Worm (Caenorhabditis elegans) whole organism, L4 larva: ENCODE data around the gene T22B3.3.

Source experiments
- D1046.2 ChIP-seq: fragments of 200-800 bp; sonication (Bioruptor generic); IDR thresholded peaks from 2 replicates; pipeline ENCODE4 v1.3.6; 2022; ENCODE audit warnings: missing genetic modification characterization, missing compliant biosample characterization
- F10B5.3 ChIP-seq: sonication (generic microtip); optimal IDR thresholded peaks from 2 replicates; lab custom pipeline; 2016; ENCODE audit warnings: mild to moderate bottlenecking, missing genetic modification characterization, missing compliant biosample characterization
- F37D6.2 ChIP-seq: sonication (generic microtip); optimal IDR thresholded peaks from 2 replicates; lab custom pipeline; 2016; ENCODE audit warnings: mild to moderate bottlenecking, missing genetic modification characterization, missing compliant biosample characterization
- T20F7.1 ChIP-seq: fragments of 200-800 bp; sonication (Bioruptor generic); optimal IDR thresholded peaks from 2 replicates; lab custom pipeline; 2018; ENCODE audit warnings: mild to moderate bottlenecking, missing genetic modification characterization, missing compliant biosample characterization
- Y48G9A.11 ChIP-seq: fragments of 200-800 bp; sonication (Bioruptor generic); IDR thresholded peaks from 2 replicates; pipeline ENCODE4 v1.3.6; 2022; ENCODE audit warnings: missing genetic modification reagents, missing genetic modification characterization, missing compliant biosample characterization
- Y75B8A.6 ChIP-seq: fragments of 200-800 bp; sonication (Bioruptor generic); IDR thresholded peaks from 2 replicates; pipeline ENCODE4 v1.3.6; 2022; ENCODE audit warnings: missing genetic modification reagents, missing genetic modification characterization, missing compliant biosample characterization
- aha-1 ChIP-seq: fragments of 150-350 bp; peaks from one replicate; lab custom pipeline; 2014; ENCODE audit warnings: missing biosample characterization, missing genetic modification characterization
- aly-2 ChIP-seq: sonication (generic microtip); optimal IDR thresholded peaks from 2 replicates; lab custom pipeline; 2018; ENCODE audit warnings: missing biosample characterization, missing genetic modification characterization
- attf-4 ChIP-seq: sonication (generic microtip); optimal IDR thresholded peaks from 3 replicates; lab custom pipeline; 2017; ENCODE audit warnings: missing biosample characterization, missing genetic modification characterization
- ceh-20 ChIP-seq: fragments of 200-800 bp; sonication (Bioruptor generic); IDR thresholded peaks from 2 replicates; pipeline ENCODE4 v1.3.6; 2022; ENCODE audit warnings: missing genetic modification reagents, missing genetic modification characterization, missing compliant biosample characterization
- ceh-28 ChIP-seq: fragments of 150-350 bp; optimal IDR thresholded peaks from 2 replicates; lab custom pipeline; 2014; ENCODE audit warnings: missing biosample characterization, missing genetic modification reagents, missing genetic modification characterization
- ceh-44 ChIP-seq: fragments of 200-800 bp; sonication (Bioruptor generic); IDR thresholded peaks from 2 replicates; pipeline ENCODE4 v1.3.6; 2022; ENCODE audit warnings: missing genetic modification reagents, missing genetic modification characterization, missing compliant biosample characterization
- ceh-82 ChIP-seq: sonication (generic microtip); optimal IDR thresholded peaks from 2 replicates; lab custom pipeline; 2017; ENCODE audit warnings: missing biosample characterization, missing genetic modification characterization
- daf-16 ChIP-seq, 3 experiments: sonication (generic microtip); optimal IDR thresholded peaks; 2 replicates each; lab custom pipeline; 2016 to 2017; ENCODE audit warnings: missing genetic modification characterization in 3 of 3, missing genetic modification reagents in 3 of 3, mild to moderate bottlenecking in 2 of 3, missing compliant biosample characterization in 2 of 3, missing biosample characterization in 1 of 3, moderate library complexity in 1 of 3
- hif-1 ChIP-seq, 2 experiments: sonication (generic microtip); optimal IDR thresholded peaks; 2 replicates each; lab custom pipeline; 2016 to 2017; ENCODE audit warnings: missing compliant biosample characterization in 2 of 2, missing genetic modification characterization in 2 of 2, missing genetic modification reagents in 2 of 2, missing genotype in 2 of 2, mild to moderate bottlenecking in 1 of 2
- hlh-11 ChIP-seq: fragments of 200-800 bp; sonication (Bioruptor generic); optimal IDR thresholded peaks from 2 replicates; lab custom pipeline; 2018; ENCODE audit warnings: mild to moderate bottlenecking, missing genetic modification characterization, missing compliant biosample characterization
- hlh-30 ChIP-seq: sonication (generic microtip); optimal IDR thresholded peaks from 2 replicates; lab custom pipeline; 2017; ENCODE audit warnings: antibody characterized with exemption, mild to moderate bottlenecking, missing genetic modification characterization, missing compliant biosample characterization; ENCODE audit not compliant: insufficient read depth
- hmg-1.1 ChIP-seq: fragments of 200-800 bp; sonication (Bioruptor generic); IDR thresholded peaks from 2 replicates; pipeline ENCODE4 v1.3.6; 2022; ENCODE audit warnings: missing genetic modification reagents, missing genetic modification characterization, missing compliant biosample characterization
- lin-1 ChIP-seq: fragments of 200-800 bp; sonication (Bioruptor generic); IDR thresholded peaks from 2 replicates; pipeline ENCODE4 v1.3.6; 2022; ENCODE audit warnings: missing genetic modification reagents, missing genetic modification characterization, missing compliant biosample characterization
- lin-29 ChIP-seq: fragments of 200-800 bp; sonication (Bioruptor generic); IDR thresholded peaks from 2 replicates; pipeline ENCODE4 v1.3.6; 2022; ENCODE audit warnings: missing genetic modification reagents, missing genetic modification characterization, missing compliant biosample characterization
- lin-38 ChIP-seq: fragments of 200-800 bp; sonication (Bioruptor generic); IDR thresholded peaks from 2 replicates; pipeline ENCODE4 v1.3.6; 2022; ENCODE audit warnings: missing genetic modification reagents, missing genetic modification characterization, missing compliant biosample characterization
- lin-39 ChIP-seq: fragments of 150-350 bp; optimal IDR thresholded peaks from 2 replicates; lab custom pipeline; 2014; ENCODE audit warnings: missing biosample characterization, missing genetic modification reagents, missing genetic modification characterization
- lir-3 ChIP-seq: sonication (generic microtip); optimal IDR thresholded peaks from 2 replicates; lab custom pipeline; 2016; ENCODE audit warnings: mild to moderate bottlenecking, missing genetic modification characterization, missing compliant biosample characterization
- mdl-1 ChIP-seq, 2 experiments: fragments of 150-350 bp in 1 of 2; sonication (generic microtip) in 1 of 2; optimal IDR thresholded peaks; 2 replicates each; lab custom pipeline; 2014 to 2017; ENCODE audit warnings: missing biosample characterization in 2 of 2, missing genetic modification characterization in 2 of 2
- mxl-2 ChIP-seq: fragments of 200-800 bp; sonication (Bioruptor generic); conservative IDR thresholded peaks from 2 replicates; pipeline ENCODE4 v1.3.6; 2022; ENCODE audit warnings: missing genetic modification reagents, missing genetic modification characterization, missing compliant biosample characterization
- mxl-3 ChIP-seq: fragments of 200-800 bp; sonication (Bioruptor generic); optimal IDR thresholded peaks from 2 replicates; lab custom pipeline; 2018; ENCODE audit warnings: mild to moderate bottlenecking, missing genetic modification characterization, missing compliant biosample characterization
- nhr-11 ChIP-seq: fragments of 150-350 bp; optimal IDR thresholded peaks from 2 replicates; lab custom pipeline; 2014; ENCODE audit warnings: missing biosample characterization, missing genetic modification characterization
- nhr-111 ChIP-seq: fragments of 200-800 bp; sonication (Bioruptor generic); optimal IDR thresholded peaks from 2 replicates; lab custom pipeline; 2018; ENCODE audit warnings: mild to moderate bottlenecking, missing genetic modification characterization, missing compliant biosample characterization
- nhr-237 ChIP-seq: sonication (generic microtip); optimal IDR thresholded peaks from 2 replicates; lab custom pipeline; 2017; ENCODE audit warnings: missing biosample characterization, missing genetic modification characterization
- nhr-28 ChIP-seq: fragments of 150-350 bp; optimal IDR thresholded peaks from 2 replicates; lab custom pipeline; 2014; ENCODE audit warnings: missing biosample characterization, missing genetic modification characterization
- nhr-41 ChIP-seq: fragments of 200-800 bp; sonication (Bioruptor generic); IDR thresholded peaks from 2 replicates; pipeline ENCODE4 v1.3.6; 2022; ENCODE audit warnings: missing genetic modification reagents, missing genetic modification characterization, missing compliant biosample characterization
- nhr-42 ChIP-seq: fragments of 200-800 bp; sonication (Bioruptor generic); IDR thresholded peaks from 2 replicates; pipeline ENCODE4 v1.3.6; 2022; ENCODE audit warnings: missing genetic modification characterization, missing compliant biosample characterization
- nhr-48 ChIP-seq: sonication (generic microtip); optimal IDR thresholded peaks from 2 replicates; lab custom pipeline; 2016; ENCODE audit warnings: mild to moderate bottlenecking, missing genetic modification characterization, missing compliant biosample characterization
- pha-4 ChIP-seq, 2 experiments: fragments of 150-350 bp in 1 of 2; fragments of 200-800 bp in 1 of 2; sonication (Bioruptor generic) in 1 of 2; IDR thresholded peaks in 1 of 2; optimal IDR thresholded peaks in 1 of 2; 2 replicates each; pipeline versions ENCODE4 v1.3.6 to Lab custom; 2014 to 2022; ENCODE audit warnings: missing genetic modification characterization in 2 of 2, missing genetic modification reagents in 2 of 2, missing biosample characterization in 1 of 2, missing compliant biosample characterization in 1 of 2
- pqm-1 ChIP-seq: sonication (generic microtip); optimal IDR thresholded peaks from 2 replicates; lab custom pipeline; 2017; ENCODE audit warnings: missing biosample characterization, missing genetic modification characterization
- rbr-2 ChIP-seq: sonication (generic microtip); optimal IDR thresholded peaks from 2 replicates; lab custom pipeline; 2016; ENCODE audit warnings: missing genotype, missing genetic modification characterization, missing compliant biosample characterization
- saeg-2 ChIP-seq: fragments of 200-800 bp; sonication (Bioruptor generic); IDR thresholded peaks from 2 replicates; pipeline ENCODE4 v1.3.6; 2022; ENCODE audit warnings: missing genetic modification reagents, missing genetic modification characterization, missing compliant biosample characterization
- snpc-1.2 ChIP-seq: fragments of 200-800 bp; sonication (Bioruptor generic); IDR thresholded peaks from 2 replicates; pipeline ENCODE4 v1.3.6; 2022; ENCODE audit warnings: missing genetic modification reagents, missing genetic modification characterization, missing compliant biosample characterization
- spr-1 ChIP-seq: sonication (generic microtip); optimal IDR thresholded peaks from 2 replicates; lab custom pipeline; 2016; ENCODE audit warnings: mild to moderate bottlenecking, missing genetic modification characterization, missing compliant biosample characterization
- unc-130 ChIP-seq: sonication (generic microtip); optimal IDR thresholded peaks from 2 replicates; lab custom pipeline; 2016; ENCODE audit warnings: missing genetic modification reagents, missing genetic modification characterization, missing compliant biosample characterization
- unc-62 ChIP-seq, 3 experiments: fragments of 150-350 bp in 1 of 3; sonication (generic microtip); optimal IDR thresholded peaks in 2 of 3; peaks in 1 of 3; 1 replicate in 1 of 3; 2 replicates in 2 of 3; lab custom pipeline; 2014 to 2017; ENCODE audit warnings: missing biosample characterization in 3 of 3, missing genetic modification characterization in 3 of 3, missing genetic modification reagents in 3 of 3, missing genotype in 1 of 3
- zfp-2 ChIP-seq: sonication (generic microtip); optimal IDR thresholded peaks from 2 replicates; lab custom pipeline; 2016; ENCODE audit warnings: mild to moderate bottlenecking, missing genetic modification characterization, missing compliant biosample characterization
- ztf-7 ChIP-seq: fragments of 150-350 bp; optimal IDR thresholded peaks from 2 replicates; lab custom pipeline; 2014; ENCODE audit warnings: missing biosample characterization, missing genetic modification characterization

The T22B3.3 gene

DNA sequence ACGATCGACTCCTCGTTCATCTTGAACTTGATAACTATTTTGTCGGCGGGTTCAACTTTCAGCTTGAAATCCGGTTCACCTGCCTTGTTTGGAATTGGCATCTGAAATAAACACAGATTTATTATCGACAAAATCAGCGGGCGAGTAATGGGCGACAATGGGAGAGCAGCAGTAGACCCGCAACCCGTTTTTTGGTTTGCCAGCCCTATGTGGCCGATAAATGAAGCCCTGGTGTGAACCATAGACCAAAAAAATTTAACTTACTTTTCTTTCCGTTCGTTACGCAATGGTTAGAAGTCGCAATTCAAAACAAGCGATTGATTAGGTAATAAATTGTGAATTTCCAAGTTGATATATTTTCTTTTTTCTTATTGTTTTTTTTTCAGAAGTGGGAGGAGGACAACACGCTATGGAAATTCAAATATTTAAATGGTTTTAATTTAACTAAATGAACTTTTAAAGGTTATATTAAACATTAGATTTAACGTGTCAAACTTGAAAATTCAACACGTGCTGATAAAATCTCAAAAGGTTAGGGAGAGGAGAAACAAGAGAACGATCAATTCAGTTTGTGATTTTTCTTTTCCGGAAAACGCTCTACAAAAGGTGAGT, at the start of gene T22B3.3, which contains the start of gene alg-3:
T22B3.3 (minus strand) TSS at position 101 of the 612 bp plus-strand sequence.
alg-3 (plus strand) TSS at position 562 of the 612 bp plus-strand sequence.
- TF ChIP-seq F37D6.2 (tag; lab: Kevin White, UChicago) (no peak), nhr-48 (no peak), lin-38 (GFP tag; lab: Robert Waterston, UW) (no peak), lin-39 (no peak), Y48G9A.11 (GFP tag; lab: Robert Waterston, UW) (no peak), zfp-2 (tag; lab: Kevin White, UChicago) (no peak), hmg-1.1 (GFP tag; lab: Robert Waterston, UW) (no peak), rbr-2 (tag; lab: Kevin White, UChicago) (no peak)
- TF ChIP-seq, all 104 proteins: peak for 0

DNA sequence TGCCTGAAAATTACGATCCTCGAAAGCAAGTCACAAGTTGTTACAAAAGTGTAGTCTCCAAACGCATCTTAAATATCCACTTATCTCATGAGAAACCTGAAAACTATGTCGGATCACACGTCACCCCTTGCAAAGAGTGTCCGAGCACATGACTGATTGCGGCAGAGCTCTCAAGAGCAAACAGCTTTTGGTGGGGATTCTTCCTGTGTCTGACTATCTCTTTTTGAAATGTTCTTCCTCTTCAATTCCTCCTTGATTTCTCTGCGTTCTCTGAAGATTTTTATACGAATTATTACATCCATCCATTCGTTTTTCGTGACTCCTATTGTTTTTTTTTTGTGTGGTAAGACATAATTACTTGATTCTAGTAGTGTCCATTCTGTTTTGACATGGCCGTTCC, 45.3 kb upstream of the T22B3.3 start, which contains the start of gene T12A7.6:
T12A7.6 (plus strand) TSS at position 369 of the 400 bp plus-strand sequence.
- TF ChIP-seq daf-16 (GFP tag; optimal IDR thresholded peaks at IDR 0.05; lab: Kevin White, UChicago), result peak in 1 of 2 experiments; percentile 5
- no peak for TF ChIP-seq daf-16 (tag; optimal IDR thresholded peaks at IDR 0.05; lab: Kevin White, UChicago)
- TF ChIP-seq nhr-28, result peak; percentile 6
- TF ChIP-seq mxl-2 (GFP tag; lab: Robert Waterston, UW), result no peak
- no peak for TF ChIP-seq mdl-1 (tag; optimal IDR thresholded peaks at IDR 0.05; lab: Kevin White, UChicago)
- no peak for TF ChIP-seq D1046.2 (GFP tag; lab: Robert Waterston, UW)
- TF ChIP-seq nhr-11 (tag; lab: Kevin White, UChicago), result peak; percentile 92
- no peak for TF ChIP-seq aha-1 (tag; lab: Kevin White, UChicago)
- TF ChIP-seq ceh-28 (tag; lab: Kevin White, UChicago), result no peak
- TF ChIP-seq mxl-3 (GFP tag; lab: Kevin White, UChicago), result no peak
- TF ChIP-seq unc-130, result no peak
- TF ChIP-seq lin-1 (GFP tag; lab: Robert Waterston, UW), result no peak
- peak in 1 of 2 experiments; percentile 5 for TF ChIP-seq hif-1 (tag; optimal IDR thresholded peaks at IDR 0.05; lab: Kevin White, UChicago)
- TF ChIP-seq pqm-1, result no peak
- peak; percentile 32 for TF ChIP-seq hlh-11 (tag; lab: Kevin White, UChicago)
- no peak for TF ChIP-seq ceh-82 (tag; lab: Kevin White, UChicago)
- no peak for TF ChIP-seq ceh-44
- peak in 1 of 2 experiments; percentile 57 for TF ChIP-seq unc-62 (GFP tag; optimal IDR thresholded peaks at IDR 0.05 in 1 of 2; lab: Kevin White, UChicago)
- TF ChIP-seq unc-62 (tag; optimal IDR thresholded peaks at IDR 0.05; lab: Kevin White, UChicago), result no peak
- no peak for TF ChIP-seq nhr-111 (GFP tag; lab: Kevin White, UChicago)
- TF ChIP-seq spr-1 (tag; lab: Kevin White, UChicago), result no peak
- peak; percentile 3 for TF ChIP-seq hlh-30 (tag; lab: Kevin White, UChicago)

DNA sequence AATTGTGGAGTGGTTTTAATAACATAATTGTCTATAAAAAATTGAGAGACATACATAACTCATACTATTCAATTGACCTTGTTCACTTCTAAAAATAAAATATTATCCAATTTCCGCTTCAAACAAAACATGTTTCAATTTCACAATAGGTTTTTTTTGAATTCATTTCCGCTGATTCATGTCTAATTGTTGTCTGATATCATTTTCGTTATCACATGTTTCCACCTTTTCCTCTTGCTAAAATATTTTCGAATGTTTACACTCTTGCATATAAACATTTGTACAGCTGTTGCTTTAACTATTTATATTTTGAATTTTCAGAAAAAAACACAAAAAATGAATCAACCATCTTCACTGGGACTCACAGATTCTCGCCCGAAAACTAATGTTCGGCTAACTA, 41.8 kb upstream of the T22B3.3 start, which contains the start of gene gem-4:
gem-4 (plus strand) TSS at position 301 of the 400 bp plus-strand sequence.
- TF ChIP-seq nhr-28, result peak; percentile 30
- no peak for TF ChIP-seq pha-4 (GFP tag; IDR thresholded peaks at IDR 0.05; lab: Robert Waterston, UW)
- no peak for TF ChIP-seq pha-4 (tag; optimal IDR thresholded peaks at IDR 0.05; lab: Kevin White, UChicago)
- TF ChIP-seq attf-4, result no peak

DNA sequence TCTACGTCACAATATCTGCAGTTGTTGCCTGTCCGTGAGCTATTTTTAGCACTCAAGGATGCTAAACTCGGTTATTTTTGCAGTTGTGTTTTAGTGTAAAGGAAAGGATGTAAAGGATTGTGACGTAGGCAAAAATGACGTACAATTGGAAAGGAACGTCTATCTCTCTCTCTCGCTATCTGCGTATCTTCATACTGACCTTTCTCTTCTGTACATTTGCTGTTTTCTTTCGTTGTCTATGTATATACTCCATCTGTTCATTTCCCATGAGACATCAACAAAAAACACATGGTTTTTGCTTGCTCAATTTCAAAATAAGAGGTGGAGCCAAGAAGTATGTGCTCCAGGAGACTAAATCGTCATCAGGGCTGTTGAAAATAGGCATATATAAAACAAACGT, 40.7 kb upstream of the T22B3.3 start:
- no peak for TF ChIP-seq lir-3 (tag; lab: Kevin White, UChicago)
- TF ChIP-seq lin-38 (GFP tag; lab: Robert Waterston, UW), result no peak
- TF ChIP-seq snpc-1.2 (GFP tag; lab: Robert Waterston, UW), result no peak
- no peak for TF ChIP-seq zfp-2 (tag; lab: Kevin White, UChicago)
- TF ChIP-seq F10B5.3 (tag; lab: Kevin White, UChicago), result no peak
- no peak for TF ChIP-seq Y75B8A.6
- no peak for TF ChIP-seq nhr-41 (GFP tag; lab: Robert Waterston, UW)
- TF ChIP-seq ceh-20 (GFP tag; lab: Robert Waterston, UW), result 0 out of 2 replicates have a peak, but pooled peaks have one; percentile 22
- no peak for TF ChIP-seq nhr-237
- TF ChIP-seq saeg-2 (GFP tag; lab: Robert Waterston, UW), result no peak
- TF ChIP-seq ztf-7, result no peak
- no peak for TF ChIP-seq lin-1 (GFP tag; lab: Robert Waterston, UW)
- peak; percentile 20 for TF ChIP-seq rbr-2 (tag; lab: Kevin White, UChicago)
- TF ChIP-seq lin-39, result no peak
- no peak for TF ChIP-seq aly-2 (tag; lab: Kevin White, UChicago)
- no peak for TF ChIP-seq lin-29 (GFP tag; lab: Robert Waterston, UW)
- no peak for TF ChIP-seq T20F7.1 (GFP tag; lab: Kevin White, UChicago)
- no peak for TF ChIP-seq F37D6.2 (tag; lab: Kevin White, UChicago)
- TF ChIP-seq nhr-42 (GFP tag; lab: Robert Waterston, UW), result no peak
